Worm (Caenorhabditis elegans) whole organism, L4/young adult: Measurements from ENCODE around the gene gmpr-1.

ENCODE experiments used
- W03F9.2 ChIP-seq: fragments of 150-350 bp; optimal IDR thresholded peaks from 2 replicates; lab custom pipeline; 2014; ENCODE audit warnings: missing biosample characterization, missing genetic modification characterization
- dao-5 ChIP-seq: sonication (generic microtip); optimal IDR thresholded peaks from 2 replicates; lab custom pipeline; 2016; ENCODE audit warnings: missing genotype, missing genetic modification characterization, moderate library complexity, missing compliant biosample characterization
- him-1 ChIP-seq: sonication (generic microtip); optimal IDR thresholded peaks from 2 replicates; lab custom pipeline; 2016; ENCODE audit warnings: missing genotype, missing genetic modification reagents, missing genetic modification characterization, missing compliant biosample characterization

DNA sequence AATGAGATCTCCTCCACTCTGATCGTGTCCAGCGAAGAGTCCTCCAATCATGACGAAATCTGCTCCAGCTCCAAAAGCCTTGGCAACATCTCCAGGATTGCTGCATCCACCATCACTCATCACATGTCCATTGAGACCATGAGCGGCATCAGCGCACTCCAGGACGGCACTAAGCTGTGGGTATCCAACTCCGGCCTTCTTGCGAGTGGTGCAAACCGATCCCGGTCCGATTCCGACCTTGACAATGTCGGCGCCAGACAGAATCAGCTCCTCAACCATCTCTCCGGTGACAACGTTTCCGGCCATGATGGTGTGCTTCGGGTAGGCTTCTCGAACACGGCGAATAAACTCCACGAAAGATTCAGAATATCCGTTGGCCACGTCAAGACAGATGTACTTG is 668 bp downstream of the gmpr-1 start:
- TF ChIP-seq him-1 (tag; lab: Kevin White, UChicago) (no peak), W03F9.2 (no peak), dao-5 (tag; lab: Kevin White, UChicago) (no peak)
